Fruit fly (Drosophila melanogaster) S2 (cell line): Measurements from ENCODE around the gene CG4424.

Experiments
- CG8478 ChIP-seq: fragments of >200 bp; optimal IDR thresholded peaks from 2 replicates; lab custom pipeline; 2018
- CTCF ChIP-seq, 2 experiments: fragments of >200 bp; optimal IDR thresholded peaks; 2 replicates each; lab custom pipeline; 2018

DNA sequence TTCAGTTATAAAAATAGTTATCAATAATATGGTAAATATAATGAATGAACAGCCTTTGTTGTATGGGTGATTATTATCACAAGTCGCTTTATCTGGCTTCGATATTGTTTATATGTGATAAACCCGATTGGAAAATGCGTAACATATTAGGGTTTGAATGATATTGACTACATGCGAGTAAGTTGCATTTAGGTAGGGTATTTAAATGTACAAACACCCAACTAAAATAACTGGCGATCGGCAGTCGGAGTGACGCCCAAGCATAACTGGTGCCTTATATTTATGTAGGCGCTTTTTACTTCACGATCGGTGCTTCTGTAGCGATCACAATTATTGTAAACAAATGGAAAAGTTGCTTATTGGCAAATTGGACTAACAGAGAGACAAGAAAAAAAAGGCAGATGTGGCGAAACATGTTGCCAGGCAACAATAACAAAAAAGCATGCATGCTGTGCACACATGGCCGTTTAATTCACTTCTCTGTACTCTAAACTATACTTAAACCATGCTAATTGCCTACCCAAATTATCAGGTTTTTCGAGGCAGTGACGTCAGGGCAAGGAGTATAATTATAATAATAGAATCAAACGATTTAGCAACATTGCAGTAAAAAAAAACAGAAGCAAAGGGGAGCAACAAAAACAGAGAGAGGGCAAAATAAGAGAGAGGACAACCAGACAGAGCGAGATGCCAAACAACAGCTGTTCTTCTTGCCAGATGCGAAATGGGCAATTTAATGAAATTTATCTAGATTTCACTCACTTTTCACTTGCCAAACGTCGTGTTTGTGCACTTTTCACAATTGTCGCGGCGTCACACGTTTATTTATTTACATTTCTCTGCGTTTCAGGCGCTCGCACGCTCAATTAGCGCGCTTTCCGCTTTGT lies 20.2 kb downstream of the CG4424 start:
- TF ChIP-seq CG8478 (lab: Kevin White, UChicago): no peak
- no peak for TF ChIP-seq CTCF (optimal IDR thresholded peaks at IDR 0.05; lab: Kevin White, UChicago)
